Worm (Caenorhabditis elegans): Measurements from ENCODE around the gene B0304.4.

B0304.4 gene

DNA sequence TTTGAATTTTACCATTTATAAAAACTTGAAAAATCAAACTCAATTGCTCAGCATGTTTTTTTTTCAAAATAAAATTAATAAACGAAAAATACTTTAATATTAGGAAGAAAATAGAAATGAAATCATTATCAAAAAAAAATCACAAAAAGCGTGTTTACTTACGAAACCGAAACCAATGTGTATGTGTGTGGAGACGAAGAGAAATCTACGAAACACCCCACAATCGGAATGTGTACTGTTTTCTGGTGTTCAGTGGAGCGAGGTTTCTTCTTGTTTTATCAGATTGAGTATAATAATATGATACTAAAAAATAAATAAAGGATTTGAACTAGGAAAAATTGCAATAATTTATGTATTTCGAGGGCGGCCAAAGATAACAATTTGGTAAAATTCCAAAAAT lies 15.4 kb downstream of the B0304.4 start (continued):
- TF ChIP-seq skn-1 (tag; optimal IDR thresholded peaks at IDR 0.05) (no peak), daf-16 (GFP tag; optimal IDR thresholded peaks at IDR 0.05) (no peak), daf-16 (tag; optimal IDR thresholded peaks at IDR 0.05) (peak; percentile 98), Y5F2A.4 (GFP tag; optimal IDR thresholded peaks at IDR 0.05) (no peak), Y75B8A.6 (GFP tag; IDR thresholded peaks at IDR 0.05) (no peak), nhr-48 (tag; optimal IDR thresholded peaks at IDR 0.05) (no peak), lin-15B (tag; optimal IDR thresholded peaks at IDR 0.05) (no peak), dmd-9 (GFP tag; IDR thresholded peaks at IDR 0.05) (no peak), unc-130 (GFP tag; optimal IDR thresholded peaks at IDR 0.05) (no peak), zfp-3 (GFP tag; conservative IDR thresholded peaks at IDR 0.05) (no peak), mxl-3 (GFP tag; optimal IDR thresholded peaks at IDR 0.05) (no peak), hlh-11 (tag; optimal IDR thresholded peaks at IDR 0.05) (peak; percentile 57), ceh-28 (tag; optimal IDR thresholded peaks at IDR 0.05) (no peak), daf-19 (GFP tag; conservative IDR thresholded peaks at IDR 0.05) (no peak), spr-3 (GFP tag; optimal IDR thresholded peaks at IDR 0.05) (no peak), mdt-29 (GFP tag; IDR thresholded peaks at IDR 0.05) (no peak), nhr-10 (tag; optimal IDR thresholded peaks at IDR 0.05) (no peak), mep-1 (tag; optimal IDR thresholded peaks at IDR 0.05) (peak; percentile 26), zip-2 (tag; optimal IDR thresholded peaks at IDR 0.05) (no peak), hif-1 (tag; optimal IDR thresholded peaks at IDR 0.05) (no peak), R02D3.7 (tag; optimal IDR thresholded peaks at IDR 0.05) (no peak), jun-1 (tag; optimal IDR thresholded peaks at IDR 0.05) (no peak), pha-4 (GFP tag; IDR thresholded peaks at IDR 0.05) (no peak), pha-4 (tag; optimal IDR thresholded peaks at IDR 0.05) (peak; percentile 70), aly-2 (tag; optimal IDR thresholded peaks at IDR 0.05) (no peak), hmg-1.1 (GFP tag; IDR thresholded peaks at IDR 0.05) (no peak), lin-13 (GFP tag; optimal IDR thresholded peaks at IDR 0.05) (no peak), duxl-1 (tag; optimal IDR thresholded peaks at IDR 0.05; ENCODE audit: poor library complexity) (no peak), lin-1 (GFP tag; IDR thresholded peaks at IDR 0.05) (no peak), madf-5 (GFP tag; IDR thresholded peaks at IDR 0.05) (no peak), unc-39 (tag; optimal IDR thresholded peaks at IDR 0.05) (no peak), ceh-32 (tag; optimal IDR thresholded peaks at IDR 0.05; ENCODE audit: poor library complexity) (no peak), ZK337.2 (GFP tag; IDR thresholded peaks at IDR 0.05) (no peak), F44E2.7 (GFP tag; IDR thresholded peaks at IDR 0.05) (no peak), lir-3 (tag; optimal IDR thresholded peaks at IDR 0.05) (no peak), F10B5.3 (tag; optimal IDR thresholded peaks at IDR 0.05) (no peak), tra-1 (GFP tag; IDR thresholded peaks at IDR 0.05) (no peak), nhr-42 (GFP tag; IDR thresholded peaks at IDR 0.05) (no peak), nhr-111 (GFP tag; optimal IDR thresholded peaks at IDR 0.05) (no peak), F37D6.2 (tag; optimal IDR thresholded peaks at IDR 0.05) (no peak), egl-27 (tag; optimal IDR thresholded peaks at IDR 0.05) (no peak), nhr-102 (tag; optimal IDR thresholded peaks at IDR 0.05) (no peak), snpc-1.2 (GFP tag; IDR thresholded peaks at IDR 0.05) (no peak), pqm-1 (tag; optimal IDR thresholded peaks at IDR 0.05) (peak; percentile 44), lsy-2 (tag; optimal IDR thresholded peaks at IDR 0.05) (peak in 1 of 2 experiments; percentile 43), vab-7 (GFP tag; IDR thresholded peaks at IDR 0.05) (no peak), ztf-7 (tag; optimal IDR thresholded peaks at IDR 0.05) (peak; percentile 15), arid-1 (GFP tag; conservative IDR thresholded peaks at IDR 0.05) (no peak), ceh-82 (tag; optimal IDR thresholded peaks at IDR 0.05) (no peak), snpc-4 (tag; optimal IDR thresholded peaks at IDR 0.05) (no peak), saeg-2 (GFP tag; IDR thresholded peaks at IDR 0.05) (no peak), ztf-11 (tag; optimal IDR thresholded peaks at IDR 0.05) (no peak), spr-1 (tag; optimal IDR thresholded peaks at IDR 0.05) (no peak)

Data from whole organism, L4 larva.